Worm (Caenorhabditis elegans) whole organism, early embryonic: ENCODE data around the gene folt-1.

Experiments
- B0310.2 ChIP-seq: sonication (generic microtip); optimal IDR thresholded peaks from 2 replicates; lab custom pipeline; 2016; ENCODE audit warnings: mild to moderate bottlenecking, missing genetic modification characterization, missing compliant biosample characterization
- F13C5.2 ChIP-seq: sonication (generic microtip); optimal IDR thresholded peaks from 2 replicates; lab custom pipeline; 2017; ENCODE audit warnings: mild to moderate bottlenecking, missing genetic modification characterization, inconsistent platforms, missing compliant biosample characterization
- aly-1 ChIP-seq: sonication (generic microtip); optimal IDR thresholded peaks from 2 replicates; lab custom pipeline; 2016; ENCODE audit warnings: missing genetic modification characterization, missing compliant biosample characterization
- ama-1 ChIP-seq: fragments of 150-350 bp; optimal IDR thresholded peaks from 2 replicates; lab custom pipeline; 2014
- ceh-13 ChIP-seq: fragments of 200-800 bp; sonication (Bioruptor generic); optimal IDR thresholded peaks from 2 replicates; lab custom pipeline; 2018; ENCODE audit warnings: mild to moderate bottlenecking, missing genetic modification characterization, missing compliant biosample characterization
- ceh-36 ChIP-seq: sonication (generic microtip); optimal IDR thresholded peaks from 2 replicates; lab custom pipeline; 2016; ENCODE audit warnings: missing genetic modification characterization, inconsistent platforms, missing compliant biosample characterization
- ets-7 ChIP-seq: sonication (generic microtip); optimal IDR thresholded peaks from 2 replicates; lab custom pipeline; 2016; ENCODE audit warnings: missing genotype, missing genetic modification characterization, missing compliant biosample characterization
- flt-1 ChIP-seq: fragments of 200-800 bp; sonication (Bioruptor generic); IDR thresholded peaks from 2 replicates; pipeline ENCODE4 v1.3.6; 2022; ENCODE audit warnings: missing genetic modification characterization, missing compliant biosample characterization
- hmbx-1 ChIP-seq: sonication (generic microtip); optimal IDR thresholded peaks from 2 replicates; lab custom pipeline; 2016; ENCODE audit warnings: mild to moderate bottlenecking, missing genetic modification characterization, missing compliant biosample characterization
- hmg-4 ChIP-seq: fragments of 200-800 bp; sonication (Bioruptor generic); optimal IDR thresholded peaks from 2 replicates; lab custom pipeline; 2018; ENCODE audit warnings: mild to moderate bottlenecking, missing genetic modification characterization, missing compliant biosample characterization
- hnd-1 ChIP-seq: sonication (generic microtip); optimal IDR thresholded peaks from 2 replicates; lab custom pipeline; 2016; ENCODE audit warnings: missing genetic modification characterization, missing compliant biosample characterization
- pes-1 ChIP-seq: fragments of 200-800 bp; sonication (Bioruptor generic); IDR thresholded peaks from 2 replicates; pipeline ENCODE4 v1.3.6; 2022; ENCODE audit warnings: missing genetic modification reagents, missing genetic modification characterization, missing compliant biosample characterization
- scrt-1 ChIP-seq: fragments of 200-800 bp; sonication (Bioruptor generic); IDR thresholded peaks from 2 replicates; pipeline ENCODE4 v1.3.6; 2022; ENCODE audit warnings: missing genetic modification characterization, missing compliant biosample characterization
- sea-1 ChIP-seq: fragments of 200-800 bp; sonication (Bioruptor generic); conservative IDR thresholded peaks from 2 replicates; pipeline ENCODE4 v1.3.6; 2022; ENCODE audit warnings: missing genetic modification characterization, missing compliant biosample characterization
- tbx-11 ChIP-seq: fragments of 200-800 bp; sonication (Bioruptor generic); IDR thresholded peaks from 2 replicates; pipeline ENCODE4 v1.3.6; 2022; ENCODE audit warnings: missing genetic modification characterization, missing compliant biosample characterization
- tbx-37 ChIP-seq: fragments of 200-800 bp; sonication (Bioruptor generic); conservative IDR thresholded peaks from 2 replicates; pipeline ENCODE4 v1.3.6; 2022; ENCODE audit warnings: missing genetic modification reagents, missing genetic modification characterization, missing compliant biosample characterization
- tra-4 ChIP-seq: sonication (generic microtip); optimal IDR thresholded peaks from 2 replicates; lab custom pipeline; 2017; ENCODE audit warnings: missing genetic modification characterization, missing compliant biosample characterization

Gene folt-1

ce11 chrV:11123817-11124337, 17.4 kb upstream of the folt-1 start, which contains the start of the genes atp-5 and lmtr-3:
Gene atp-5, minus strand, starts transcription at chrV:11123867.
Gene lmtr-3, plus strand, starts transcription at chrV:11124186.
- TF ChIP-seq hnd-1 (tag; lab: Kevin White, UChicago) = no peak
- TF ChIP-seq hmbx-1 (tag; lab: Kevin White, UChicago) = no peak
- no peak for TF ChIP-seq flt-1 (GFP tag; lab: Robert Waterston, UW)
- TF ChIP-seq ceh-36 (tag; lab: Kevin White, UChicago) = no peak
- peak; percentile 36 for TF ChIP-seq F13C5.2 (tag; lab: Kevin White, UChicago)
- peak; percentile 38 for TF ChIP-seq hmg-4 (GFP tag; lab: Kevin White, UChicago)
- 0 out of 2 replicates have a peak, but pooled peaks have one; percentile 36 for TF ChIP-seq tbx-11 (GFP tag; lab: Robert Waterston, UW)
- peak; percentile 76; the same call in 1 of the 2 replicates for TF ChIP-seq tbx-37

- TF ChIP-seq scrt-1 (GFP tag; lab: Robert Waterston, UW) (no peak), B0310.2 (tag; lab: Kevin White, UChicago) (no peak)
Observed at ce11 chrV:11124922-11125321, 16.4 kb upstream of the folt-1 start, which contains the start of gene C06H2.2. Gene C06H2.2, plus strand, starts transcription at chrV:11125222.

ce11 chrV:11127197-11127596, 14.1 kb upstream of the folt-1 start, which contains the start of gene jmjd-5:
Gene jmjd-5, plus strand, starts transcription at chrV:11127497.
- TF ChIP-seq ceh-13 (GFP tag; lab: Kevin White, UChicago) (no peak), B0310.2 (tag; lab: Kevin White, UChicago) (no peak), aly-1 (tag; lab: Kevin White, UChicago) (no peak), tbx-11 (GFP tag; lab: Robert Waterston, UW) (no peak), tbx-37 (no peak), flt-1 (GFP tag; lab: Robert Waterston, UW) (no peak), hmbx-1 (tag; lab: Kevin White, UChicago) (no peak), hnd-1 (tag; lab: Kevin White, UChicago) (no peak), scrt-1 (GFP tag; lab: Robert Waterston, UW) (no peak), tra-4 (tag; lab: Kevin White, UChicago) (no peak), pes-1 (GFP tag; lab: Robert Waterston, UW) (no peak), F13C5.2 (tag; lab: Kevin White, UChicago) (no peak)

- TF ChIP-seq scrt-1 (GFP tag; lab: Robert Waterston, UW) = no peak
- no peak for TF ChIP-seq sea-1 (GFP tag; lab: Robert Waterston, UW)
- TF ChIP-seq ets-7 = no peak
- no peak for TF ChIP-seq tra-4 (tag; lab: Kevin White, UChicago)
- no peak for TF ChIP-seq ceh-36 (tag; lab: Kevin White, UChicago)
- TF ChIP-seq hmg-4 (GFP tag; lab: Kevin White, UChicago) = no peak
- no peak for TF ChIP-seq pes-1 (GFP tag; lab: Robert Waterston, UW)
- TF ChIP-seq ama-1 (lab: Kevin White, UChicago) = no peak
- TF ChIP-seq hnd-1 (tag; lab: Kevin White, UChicago) = no peak
- TF ChIP-seq F13C5.2 (tag; lab: Kevin White, UChicago) = no peak
- TF ChIP-seq hmbx-1 (tag; lab: Kevin White, UChicago) = no peak
- TF ChIP-seq aly-1 (tag; lab: Kevin White, UChicago) = no peak
- no peak for TF ChIP-seq tbx-11 (GFP tag; lab: Robert Waterston, UW)
- TF ChIP-seq B0310.2 (tag; lab: Kevin White, UChicago) = no peak
- no peak for TF ChIP-seq flt-1 (GFP tag; lab: Robert Waterston, UW)
- TF ChIP-seq ceh-13 (GFP tag; lab: Kevin White, UChicago) = no peak
- TF ChIP-seq tbx-37 = no peak
Observed at ce11 chrV:11131801-11132200, 9.5 kb upstream of the folt-1 start.

ce11 chrV:11133516-11133915, 7.8 kb upstream of the folt-1 start:
- TF ChIP-seq pes-1 (GFP tag; lab: Robert Waterston, UW) (no peak), scrt-1 (GFP tag; lab: Robert Waterston, UW) (no peak), B0310.2 (tag; lab: Kevin White, UChicago) (no peak), aly-1 (tag; lab: Kevin White, UChicago) (no peak), tbx-37 (no peak), hnd-1 (tag; lab: Kevin White, UChicago) (no peak), ceh-13 (GFP tag; lab: Kevin White, UChicago) (no peak), ceh-36 (tag; lab: Kevin White, UChicago) (no peak), sea-1 (GFP tag; lab: Robert Waterston, UW) (no peak), F13C5.2 (tag; lab: Kevin White, UChicago) (no peak), ama-1 (lab: Kevin White, UChicago) (no peak), hmg-4 (GFP tag; lab: Kevin White, UChicago) (no peak), hmbx-1 (tag; lab: Kevin White, UChicago) (no peak)

- no peak for TF ChIP-seq flt-1 (GFP tag; lab: Robert Waterston, UW)
- TF ChIP-seq scrt-1 (GFP tag; lab: Robert Waterston, UW) = no peak
- no peak for TF ChIP-seq ama-1 (lab: Kevin White, UChicago)
Observed at ce11 chrV:11134296-11134695, 7.0 kb upstream of the folt-1 start, which contains the start of gene glb-3. Gene glb-3, plus strand, starts transcription at chrV:11134596.

- no peak for TF ChIP-seq F13C5.2 (tag; lab: Kevin White, UChicago)
- TF ChIP-seq ceh-13 (GFP tag; lab: Kevin White, UChicago) = no peak
- no peak for TF ChIP-seq aly-1 (tag; lab: Kevin White, UChicago)
- TF ChIP-seq hmbx-1 (tag; lab: Kevin White, UChicago) = no peak
- TF ChIP-seq ets-7 = no peak
- TF ChIP-seq hnd-1 (tag; lab: Kevin White, UChicago) = no peak
- no peak for TF ChIP-seq ceh-36 (tag; lab: Kevin White, UChicago)
- TF ChIP-seq scrt-1 (GFP tag; lab: Robert Waterston, UW) = no peak
- TF ChIP-seq B0310.2 (tag; lab: Kevin White, UChicago) = no peak
- TF ChIP-seq hmg-4 (GFP tag; lab: Kevin White, UChicago) = no peak
- TF ChIP-seq sea-1 (GFP tag; lab: Robert Waterston, UW) = no peak
- no peak for TF ChIP-seq flt-1 (GFP tag; lab: Robert Waterston, UW)
- no peak for TF ChIP-seq tbx-11 (GFP tag; lab: Robert Waterston, UW)
- no peak for TF ChIP-seq pes-1 (GFP tag; lab: Robert Waterston, UW)
- TF ChIP-seq tbx-37 = no peak
- no peak for TF ChIP-seq ama-1 (lab: Kevin White, UChicago)
Observed at ce11 chrV:11140326-11140725, 953 bp upstream of the folt-1 start.
